Worm (Caenorhabditis elegans): Measurements from ENCODE around the gene Y71H2AM.20.

Y71H2AM.20 gene

DNA sequence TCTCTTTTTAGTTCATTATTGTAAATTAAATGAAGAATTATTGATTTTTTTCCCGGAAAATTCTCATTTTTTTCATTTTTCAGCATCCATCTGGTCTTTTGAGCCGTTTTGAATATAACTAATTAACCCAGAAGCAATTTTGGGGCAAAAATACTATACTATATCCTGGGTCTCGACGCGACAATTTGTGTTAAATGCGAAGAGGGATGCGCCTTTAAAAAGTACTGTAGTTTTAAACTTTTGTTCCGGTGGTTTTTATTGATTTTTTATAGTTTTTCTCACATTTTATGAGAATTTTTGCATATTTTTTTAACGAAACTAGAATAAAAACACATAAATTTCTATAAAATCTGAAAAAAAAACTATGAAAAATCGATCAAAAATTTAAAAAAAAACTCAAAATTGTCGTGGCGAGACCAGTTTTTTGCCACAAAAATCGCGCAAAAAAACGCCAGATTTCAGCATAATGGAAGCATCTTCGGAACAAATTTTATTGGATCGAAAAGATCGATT, 2.3 kb upstream of the Y71H2AM.20 start, which contains the start of gene tbcc-1:
Gene tbcc-1, plus strand, starts transcription at position 463 of the 513 bp plus-strand sequence.
- TF ChIP-seq dpl-1 (GFP tag; optimal IDR thresholded peaks at IDR 0.05) (no peak), alr-1 (tag; optimal IDR thresholded peaks at IDR 0.05; ENCODE audit: borderline replicate concordance) (no peak), ceh-88 (GFP tag; IDR thresholded peaks at IDR 0.05) (no peak), fos-1 (tag; optimal IDR thresholded peaks at IDR 0.05) (no peak), efl-1 (optimal IDR thresholded peaks at IDR 0.05) (no peak), efl-1 (GFP tag; optimal IDR thresholded peaks at IDR 0.05 in 1 of 2) (no peak)

DNA sequence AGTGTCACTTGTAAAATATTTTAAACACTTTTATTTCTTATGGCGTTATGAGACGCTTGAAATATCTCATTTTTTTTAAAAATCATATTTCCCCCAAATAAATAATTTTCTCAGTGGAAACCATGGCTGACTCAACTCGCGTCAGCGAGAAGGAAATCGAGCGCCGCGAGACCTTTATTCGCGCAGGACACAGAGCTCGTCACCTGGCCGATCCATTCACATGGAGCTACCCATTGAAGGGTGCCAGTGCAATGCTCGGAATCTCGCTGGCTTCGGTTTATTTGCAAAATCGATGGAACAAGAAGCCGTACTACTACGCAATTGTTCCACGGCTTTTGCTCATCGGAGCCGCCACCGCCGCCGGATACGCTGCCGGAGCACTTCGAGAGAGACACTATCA, 992 bp upstream of the Y71H2AM.20 start, which contains the start of gene nduc-2:
Gene nduc-2, plus strand, starts transcription at position 113 of the 400 bp plus-strand sequence.
- no peak for TF ChIP-seq sup-37 (GFP tag; optimal IDR thresholded peaks at IDR 0.05)
- peak; percentile 21; the same call in 1 of the 2 replicates for TF ChIP-seq grh-1 (GFP tag; IDR thresholded peaks at IDR 0.05)
- no peak for TF ChIP-seq nhr-20 (tag; optimal IDR thresholded peaks at IDR 0.05)
- no peak for TF ChIP-seq skn-1 (tag; optimal IDR thresholded peaks at IDR 0.05)
- TF ChIP-seq elt-3 (tag; optimal IDR thresholded peaks at IDR 0.05) = no peak
- no peak for TF ChIP-seq egl-13 (tag; optimal IDR thresholded peaks at IDR 0.05)
- TF ChIP-seq fkh-10 (GFP tag; optimal IDR thresholded peaks at IDR 0.05) = no peak
- TF ChIP-seq pax-3 (tag; optimal IDR thresholded peaks at IDR 0.05) = peak; percentile 3
- peak; percentile 11 for TF ChIP-seq ama-1 (optimal IDR thresholded peaks at IDR 0.05)
- TF ChIP-seq tlp-1 (tag; optimal IDR thresholded peaks at IDR 0.05) = no peak
- peak; percentile 34 for TF ChIP-seq nhr-71 (tag; optimal IDR thresholded peaks at IDR 0.05)
- TF ChIP-seq C16A3.4 (tag; optimal IDR thresholded peaks at IDR 0.05) = no peak
- no peak for TF ChIP-seq lin-39 (tag; optimal IDR thresholded peaks at IDR 0.05)
- no peak for TF ChIP-seq lin-15B (tag; optimal IDR thresholded peaks at IDR 0.05)

DNA sequence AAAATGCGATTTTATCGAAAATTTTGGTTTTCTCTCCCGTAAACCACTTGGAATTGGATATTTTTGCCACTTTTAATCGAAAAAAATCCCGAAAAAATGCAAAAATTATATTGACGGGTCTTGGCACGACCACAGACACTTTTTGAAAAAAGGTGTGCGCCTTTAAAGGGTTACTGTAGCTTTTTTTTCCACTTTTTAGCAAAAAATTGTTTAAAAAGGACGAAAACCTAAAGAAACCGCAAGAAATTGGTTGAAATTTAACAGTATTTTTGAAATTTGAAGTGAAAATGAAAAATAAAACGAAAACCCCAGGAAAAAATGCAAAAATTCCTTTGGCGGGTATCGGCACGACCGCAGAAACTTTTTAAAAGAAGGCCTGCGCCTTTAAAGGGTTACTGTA, 3.9 kb downstream of the Y71H2AM.20 start:
- TF ChIP-seq vab-15 (tag; optimal IDR thresholded peaks at IDR 0.05) (no peak), ceh-90 (tag; optimal IDR thresholded peaks at IDR 0.05) (no peak), egl-13 (tag; optimal IDR thresholded peaks at IDR 0.05) (no peak), lin-39 (tag; optimal IDR thresholded peaks at IDR 0.05) (no peak), zip-4 (GFP tag; optimal IDR thresholded peaks at IDR 0.05) (no peak), nhr-77 (tag; optimal IDR thresholded peaks at IDR 0.05) (no peak)

DNA sequence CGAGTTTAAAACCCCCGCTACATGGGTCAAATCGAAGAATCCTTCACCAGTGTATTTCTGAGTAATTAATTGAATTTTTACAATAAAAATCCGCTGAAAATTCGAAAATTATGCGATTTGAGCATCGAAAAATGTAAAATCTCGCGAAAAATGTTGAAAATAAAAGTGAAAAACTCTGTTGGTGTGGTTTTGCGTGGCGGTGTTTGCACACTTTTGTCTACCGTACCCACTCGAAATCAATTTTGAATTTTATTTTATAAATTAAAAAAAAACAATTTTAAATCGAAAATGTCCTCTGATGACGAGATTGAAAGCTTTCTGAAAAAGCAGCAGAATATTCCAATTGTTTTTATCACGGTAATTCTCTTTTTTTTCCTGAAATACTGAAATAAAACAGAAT, 5.0 kb downstream of the Y71H2AM.20 start, which contains the start of gene Y71H2AM.6:
Gene Y71H2AM.6, plus strand, starts transcription at position 264 of the 400 bp plus-strand sequence.
- no peak for TF ChIP-seq ama-1 (optimal IDR thresholded peaks at IDR 0.05)
- TF ChIP-seq ceh-82 (tag; optimal IDR thresholded peaks at IDR 0.05) = peak in 2 of 3 experiments; percentile 43 to 45
- TF ChIP-seq fkh-8 (tag; optimal IDR thresholded peaks at IDR 0.05) = peak; percentile 39
- peak; percentile 36 for TF ChIP-seq dsc-1 (tag; optimal IDR thresholded peaks at IDR 0.05)
- no peak for TF ChIP-seq nhr-77 (tag; optimal IDR thresholded peaks at IDR 0.05)
- TF ChIP-seq sup-37 (GFP tag; optimal IDR thresholded peaks at IDR 0.05) = no peak
- no peak for TF ChIP-seq ceh-88 (GFP tag; IDR thresholded peaks at IDR 0.05)
- peak; percentile 59 for TF ChIP-seq nhr-71 (tag; optimal IDR thresholded peaks at IDR 0.05)
- TF ChIP-seq nhr-90 (tag; optimal IDR thresholded peaks at IDR 0.05; ENCODE audit: poor library complexity) = peak; percentile 38
- TF ChIP-seq tlp-1 (tag; optimal IDR thresholded peaks at IDR 0.05) = no peak
- TF ChIP-seq lsy-2 (tag; optimal IDR thresholded peaks at IDR 0.05) = peak; percentile 99
- no peak for TF ChIP-seq ceh-63 (GFP tag; optimal IDR thresholded peaks at IDR 0.05)
- peak; percentile 41 for TF ChIP-seq lin-14 (GFP tag; optimal IDR thresholded peaks at IDR 0.05)
- TF ChIP-seq dpl-1 (GFP tag; optimal IDR thresholded peaks at IDR 0.05) = peak; percentile 59 to 81 (median 67)
- no peak for TF ChIP-seq jun-1 (tag; optimal IDR thresholded peaks at IDR 0.05)
- TF ChIP-seq Y116A8C.19 (tag; optimal IDR thresholded peaks at IDR 0.05; ENCODE audit: borderline replicate concordance) = no peak
- TF ChIP-seq snu-23 (GFP tag; optimal IDR thresholded peaks at IDR 0.05) = peak; percentile 68
- TF ChIP-seq nhr-11 (tag; optimal IDR thresholded peaks at IDR 0.05) = no peak
- peak; percentile 39 for TF ChIP-seq nhr-20 (tag; optimal IDR thresholded peaks at IDR 0.05)
- peak; percentile 44 for TF ChIP-seq C16A3.4 (tag; optimal IDR thresholded peaks at IDR 0.05)
- peak; percentile 23 for TF ChIP-seq fos-1 (tag; optimal IDR thresholded peaks at IDR 0.05)
- peak; percentile 87 for TF ChIP-seq F16B12.6 (tag; optimal IDR thresholded peaks at IDR 0.05)
- TF ChIP-seq ces-1 (GFP tag; optimal IDR thresholded peaks at IDR 0.05) = no peak
- TF ChIP-seq fkh-10 (GFP tag; optimal IDR thresholded peaks at IDR 0.05) = no peak
- no peak for TF ChIP-seq nhr-76 (tag; optimal IDR thresholded peaks at IDR 0.05)
- peak; percentile 17 for TF ChIP-seq pax-3 (tag; optimal IDR thresholded peaks at IDR 0.05)
- peak; percentile 57 for TF ChIP-seq xbp-1 (tag; optimal IDR thresholded peaks at IDR 0.05)
- peak; percentile 52 to 67 for TF ChIP-seq efl-1 (optimal IDR thresholded peaks at IDR 0.05)
- TF ChIP-seq efl-1 (GFP tag; optimal IDR thresholded peaks at IDR 0.05 in 1 of 2) = peak; percentile 74 to 95
- peak in 1 of 6 experiments; percentile 4 for TF ChIP-seq elt-3 (tag; optimal IDR thresholded peaks at IDR 0.05)
- peak; percentile 39 for TF ChIP-seq lin-39 (tag; optimal IDR thresholded peaks at IDR 0.05)
- peak; percentile 46 for TF ChIP-seq nhr-19 (GFP tag; conservative IDR thresholded peaks at IDR 0.05)
- peak; percentile 45 for TF ChIP-seq isw-1 (GFP tag; IDR thresholded peaks at IDR 0.05)
- TF ChIP-seq unc-62 (GFP tag; optimal IDR thresholded peaks at IDR 0.05) = no peak
- peak; percentile 69 for TF ChIP-seq nhr-47 (tag; optimal IDR thresholded peaks at IDR 0.05)
- TF ChIP-seq tbx-2 (tag; optimal IDR thresholded peaks at IDR 0.05) = peak; percentile 59

Measured in whole organism, L1 larva.